Worm (Caenorhabditis elegans) whole organism, young adult: ENCODE measurements around the gene T06A10.106.
"Not testable (repeated sequence)": the region's sequence is repeated elsewhere in the genome, so short reads cannot be mapped to it uniquely, and the experiment has no call there.

Source experiments
- C06A6.2 ChIP-seq: fragments of 200-800 bp; sonication (Bioruptor generic); conservative IDR thresholded peaks from 2 replicates; pipeline ENCODE4 v1.3.6; 2022; ENCODE audit warnings: missing genetic modification characterization, missing compliant biosample characterization
- D2030.7 ChIP-seq: fragments of 200-800 bp; sonication (Bioruptor generic); IDR thresholded peaks from 2 replicates; pipeline ENCODE4 v1.3.6; 2022; ENCODE audit warnings: missing genetic modification reagents, missing genetic modification characterization, missing compliant biosample characterization
- Y95B8A.8 ChIP-seq: fragments of 200-800 bp; sonication (Bioruptor generic); IDR thresholded peaks from 2 replicates; pipeline ENCODE4 v1.3.6; 2022; ENCODE audit warnings: missing genetic modification reagents, missing genetic modification characterization, missing compliant biosample characterization
- akir-1 ChIP-seq: fragments of 200-800 bp; sonication (Bioruptor generic); optimal IDR thresholded peaks from 2 replicates; lab custom pipeline; 2018; ENCODE audit warnings: mild to moderate bottlenecking, missing genetic modification characterization, moderate library complexity, missing compliant biosample characterization
- bed-2 ChIP-seq: fragments of 200-800 bp; sonication (Bioruptor generic); IDR thresholded peaks from 2 replicates; pipeline ENCODE4 v1.3.6; 2022; ENCODE audit warnings: missing genetic modification reagents, missing genetic modification characterization, missing compliant biosample characterization
- dpl-1 ChIP-seq: fragments of 150-350 bp; optimal IDR thresholded peaks from 2 replicates; lab custom pipeline; 2014; ENCODE audit warnings: missing biosample characterization, missing genetic modification reagents, missing genetic modification characterization
- hmg-1.2 ChIP-seq: fragments of 200-800 bp; sonication (Bioruptor generic); IDR thresholded peaks from 2 replicates; pipeline ENCODE4 v1.3.6; 2022; ENCODE audit warnings: missing genetic modification reagents, missing genetic modification characterization, missing compliant biosample characterization
- hsf-1 ChIP-seq: fragments of 200-800 bp; sonication (Bioruptor generic); IDR thresholded peaks from 2 replicates; pipeline ENCODE4 v1.3.6; 2022; ENCODE audit warnings: missing genetic modification reagents, missing genetic modification characterization, missing compliant biosample characterization
- lin-35 ChIP-seq, 3 experiments: fragments of 150-350 bp in 2 of 3; sonication (generic microtip) in 1 of 3; optimal IDR thresholded peaks; 2 replicates each; lab custom pipeline; 2014 to 2018; ENCODE audit warnings: missing biosample characterization in 3 of 3, missing genetic modification characterization in 3 of 3, missing genetic modification reagents in 3 of 3
- pha-4 ChIP-seq: fragments of 150-350 bp; sonication (generic microtip); optimal IDR thresholded peaks from 2 replicates; lab custom pipeline; 2014; ENCODE audit warnings: missing biosample characterization, missing genetic modification reagents, missing genetic modification characterization
- xnd-1 ChIP-seq: sonication (generic microtip); optimal IDR thresholded peaks from 2 replicates; lab custom pipeline; 2016; ENCODE audit warnings: missing genotype, missing genetic modification reagents, missing genetic modification characterization, missing compliant biosample characterization
- ztf-3 ChIP-seq: fragments of 200-800 bp; sonication (Bioruptor generic); optimal IDR thresholded peaks from 2 replicates; lab custom pipeline; 2018; ENCODE audit warnings: mild to moderate bottlenecking, missing genetic modification characterization, missing compliant biosample characterization

DNA sequence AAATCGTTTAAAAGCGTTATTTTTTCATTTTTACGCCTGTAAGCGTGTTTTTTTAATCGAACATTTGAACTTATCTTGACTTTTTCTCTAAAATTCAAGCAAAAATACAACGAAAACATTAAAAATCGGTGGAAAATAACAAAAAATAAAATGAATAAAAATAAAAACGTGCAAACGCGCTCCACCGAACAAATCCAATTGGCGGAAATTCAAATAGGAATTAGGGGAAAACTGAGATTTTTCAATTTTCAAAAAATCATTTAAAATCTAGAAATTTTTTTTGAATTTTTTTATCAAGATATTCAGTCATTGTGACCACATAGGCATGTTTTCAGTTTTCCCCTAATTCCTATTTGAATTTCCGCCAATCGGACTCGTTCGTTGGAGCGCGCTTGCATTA is 19.7 kb downstream of the T06A10.106 start:
- TF ChIP-seq pha-4 (tag; lab: Kevin White, UChicago); bed-2; ztf-3 (GFP tag; lab: Kevin White, UChicago); xnd-1 (tag; lab: Kevin White, UChicago); dpl-1; D2030.7; C06A6.2 (GFP tag; lab: Robert Waterston, UW); hmg-1.2 (GFP tag; lab: Robert Waterston, UW); hsf-1 (GFP tag; lab: Robert Waterston, UW); lin-35 (GFP tag; optimal IDR thresholded peaks at IDR 0.05; lab: Kevin White, UChicago); Y95B8A.8; akir-1 (GFP tag; lab: Kevin White, UChicago): not testable (repeated sequence)
